Fruit fly (Drosophila melanogaster): ENCODE measurements around the gene CG16710.

Gene CG16710

dm6 chr3R:23668583-23668982 is 13.7 kb upstream of the CG16710 start:
- TF ChIP-seq CG3919 (GFP tag; optimal IDR thresholded peaks at IDR 0.05) = no peak
- no peak for TF ChIP-seq CG11294 (GFP tag; IDR thresholded peaks at IDR 0.05)
- TF ChIP-seq topi (GFP tag; optimal IDR thresholded peaks at IDR 0.05) = no peak
- peak; percentile 13 for TF ChIP-seq vri (GFP tag; optimal IDR thresholded peaks at IDR 0.05)
- TF ChIP-seq Smox (GFP tag; optimal IDR thresholded peaks at IDR 0.05) = no peak
- TF ChIP-seq svp (GFP tag) = peak; percentile 32

dm6 chr3R:23669401-23670216 is 12.7 kb upstream of the CG16710 start, which contains the start of gene CG31145:
CG31145 (minus strand) TSS chr3R:23669659.
- peak; percentile 99 for TF ChIP-seq CG11294 (GFP tag; IDR thresholded peaks at IDR 0.05)
- peak; percentile 100 for TF ChIP-seq CG8632 (GFP tag; optimal IDR thresholded peaks at IDR 0.05)
- TF ChIP-seq fkh (GFP tag; optimal IDR thresholded peaks at IDR 0.05) = peak; percentile 98
- TF ChIP-seq CG6808 (GFP tag; optimal IDR thresholded peaks at IDR 0.05) = peak; percentile 98
- peak; percentile 99 for TF ChIP-seq CG7368 (GFP tag; optimal IDR thresholded peaks at IDR 0.05)
- TF ChIP-seq esn (GFP tag; optimal IDR thresholded peaks at IDR 0.05) = peak; percentile 100
- TF ChIP-seq topi (GFP tag; optimal IDR thresholded peaks at IDR 0.05) = peak; percentile 100
- TF ChIP-seq spab (GFP tag; optimal IDR thresholded peaks at IDR 0.05) = peak; percentile 99
- TF ChIP-seq cyc (GFP tag; optimal IDR thresholded peaks at IDR 0.05) = peak; percentile 99
- peak; percentile 100 for TF ChIP-seq CG3919 (GFP tag; optimal IDR thresholded peaks at IDR 0.05)
- peak; percentile 100 for TF ChIP-seq Smox (GFP tag; optimal IDR thresholded peaks at IDR 0.05)
- peak; percentile 100 for TF ChIP-seq CG8119 (GFP tag; IDR thresholded peaks at IDR 0.05)
- TF ChIP-seq CG34406 (GFP tag; optimal IDR thresholded peaks at IDR 0.05) = peak; percentile 100
- TF ChIP-seq vri (GFP tag; optimal IDR thresholded peaks at IDR 0.05) = peak; percentile 98
- peak; percentile 98 for TF ChIP-seq Eip93F (GFP tag; optimal IDR thresholded peaks at IDR 0.05)
- peak; percentile 100 for TF ChIP-seq svp (GFP tag)
- TF ChIP-seq Eip75B (GFP tag; optimal IDR thresholded peaks at IDR 0.05) = peak; percentile 100
- peak; percentile 100 for TF ChIP-seq CG6276 (GFP tag; optimal IDR thresholded peaks at IDR 0.05)
- TF ChIP-seq CG16779 (tag; optimal IDR thresholded peaks at IDR 0.05) = peak; percentile 99
- peak; percentile 99 for TF ChIP-seq fd59A (GFP tag; optimal IDR thresholded peaks at IDR 0.05)
- TF ChIP-seq Eip78C (GFP tag) = peak; percentile 100
- peak; percentile 100 for TF ChIP-seq lz (GFP tag; optimal IDR thresholded peaks at IDR 0.05)
- TF ChIP-seq Gug (GFP tag; IDR thresholded peaks at IDR 0.05) = peak; percentile 99
- TF ChIP-seq CG9139 (GFP tag; optimal IDR thresholded peaks at IDR 0.05) = peak; percentile 99
- TF ChIP-seq salr (GFP tag; optimal IDR thresholded peaks at IDR 0.05) = peak; percentile 98 to 100
- peak; percentile 100 for TF ChIP-seq Lpt (GFP tag; optimal IDR thresholded peaks at IDR 0.05)
- TF ChIP-seq CG10631 (GFP tag; optimal IDR thresholded peaks at IDR 0.05) = peak; percentile 100
- peak; percentile 100 for TF ChIP-seq CG10669 (GFP tag; optimal IDR thresholded peaks at IDR 0.05)
- peak; percentile 98 for TF ChIP-seq dsx (GFP tag; optimal IDR thresholded peaks at IDR 0.05; ENCODE audit: poor library complexity, severe bottlenecking)
- peak; percentile 99 for TF ChIP-seq Ets96B (tag; optimal IDR thresholded peaks at IDR 0.05)
- TF ChIP-seq Blimp-1 (GFP tag; optimal IDR thresholded peaks at IDR 0.05) = peak; percentile 98
- peak; percentile 98 for TF ChIP-seq fd85E (GFP tag; optimal IDR thresholded peaks at IDR 0.05)
- TF ChIP-seq Sox14 (GFP tag; optimal IDR thresholded peaks at IDR 0.05) = peak; percentile 100
- TF ChIP-seq CG11902 (GFP tag; optimal IDR thresholded peaks at IDR 0.05) = peak; percentile 99
- peak; percentile 97 to 99 for TF ChIP-seq ss (GFP tag; optimal IDR thresholded peaks at IDR 0.05)
- peak; percentile 100 for TF ChIP-seq net (GFP tag; optimal IDR thresholded peaks at IDR 0.05)
- peak; percentile 100 for TF ChIP-seq pdm3 (GFP tag; optimal IDR thresholded peaks at IDR 0.05)
- TF ChIP-seq CG11762 (GFP tag; optimal IDR thresholded peaks at IDR 0.05; ENCODE audit: insufficient read depth) = peak; percentile 100
- peak; percentile 100 for TF ChIP-seq CG31627 (GFP tag; optimal IDR thresholded peaks at IDR 0.05)
- TF ChIP-seq CG6854 (GFP tag; optimal IDR thresholded peaks at IDR 0.05) = peak; percentile 99
- TF ChIP-seq eg (GFP tag; IDR thresholded peaks at IDR 0.05) = peak; percentile 99
- peak; percentile 100 for TF ChIP-seq CG4318 (GFP tag; optimal IDR thresholded peaks at IDR 0.05)
- peak; percentile 99 for TF ChIP-seq CG3032 (tag; optimal IDR thresholded peaks at IDR 0.05)
- peak; percentile 94 for TF ChIP-seq Hr38 (GFP tag; optimal IDR thresholded peaks at IDR 0.05)
- TF ChIP-seq Met (GFP tag; optimal IDR thresholded peaks at IDR 0.05) = peak; percentile 100
- peak; percentile 100 for TF ChIP-seq CG15336 (GFP tag; IDR thresholded peaks at IDR 0.05)
